Worm (Caenorhabditis elegans): ENCODE results near the gene Y76A2B.4.
"Not testable (repeated sequence)": the region's sequence is repeated elsewhere in the genome, so short reads cannot be mapped to it uniquely, and the experiment has no call there.

The Y76A2B.4 gene

DNA sequence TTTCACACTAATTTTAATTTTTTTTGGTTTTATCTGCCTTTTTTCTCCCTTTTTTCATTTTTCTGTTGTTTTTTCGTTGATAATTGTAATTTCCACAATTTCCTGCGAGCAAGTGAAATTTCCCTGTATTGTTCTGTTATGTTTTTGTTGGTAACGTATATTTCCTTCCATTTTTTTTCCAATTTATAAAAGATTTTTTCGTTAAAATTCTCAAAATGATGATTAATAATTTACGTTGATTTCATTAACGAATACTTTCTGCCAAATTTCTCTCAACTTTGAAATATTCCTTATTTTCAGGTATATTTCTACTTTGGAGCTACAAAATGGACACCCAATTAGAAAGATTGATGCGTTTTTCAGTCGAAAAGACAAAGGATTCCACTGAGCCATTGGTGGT lies 44.1 kb downstream of the Y76A2B.4 start, which contains the start of gene T28A8.8:
Gene T28A8.8, plus strand, starts transcription at position 301 of the 400 bp plus-strand sequence.
- no peak for TF ChIP-seq lim-7 (GFP tag; IDR thresholded peaks at IDR 0.05)
- no peak for TF ChIP-seq rbr-2 (tag; optimal IDR thresholded peaks at IDR 0.05)
- no peak for TF ChIP-seq Y5F2A.4 (GFP tag; optimal IDR thresholded peaks at IDR 0.05)
- no peak for TF ChIP-seq zfp-2 (tag; optimal IDR thresholded peaks at IDR 0.05)
- TF ChIP-seq dve-1 (tag; optimal IDR thresholded peaks at IDR 0.05; ENCODE audit: insufficient read depth) = no peak
- no peak for TF ChIP-seq skn-1 (tag; optimal IDR thresholded peaks at IDR 0.05)
- TF ChIP-seq Y105C5A.15 (GFP tag; IDR thresholded peaks at IDR 0.05) = no peak
- no peak for TF ChIP-seq daf-8 (GFP tag; IDR thresholded peaks at IDR 0.05)
- TF ChIP-seq nhr-111 (GFP tag; optimal IDR thresholded peaks at IDR 0.05) = no peak
- no peak for TF ChIP-seq zag-1 (tag; optimal IDR thresholded peaks at IDR 0.05)
- TF ChIP-seq dpl-1 (GFP tag; optimal IDR thresholded peaks at IDR 0.05) = no peak

DNA sequence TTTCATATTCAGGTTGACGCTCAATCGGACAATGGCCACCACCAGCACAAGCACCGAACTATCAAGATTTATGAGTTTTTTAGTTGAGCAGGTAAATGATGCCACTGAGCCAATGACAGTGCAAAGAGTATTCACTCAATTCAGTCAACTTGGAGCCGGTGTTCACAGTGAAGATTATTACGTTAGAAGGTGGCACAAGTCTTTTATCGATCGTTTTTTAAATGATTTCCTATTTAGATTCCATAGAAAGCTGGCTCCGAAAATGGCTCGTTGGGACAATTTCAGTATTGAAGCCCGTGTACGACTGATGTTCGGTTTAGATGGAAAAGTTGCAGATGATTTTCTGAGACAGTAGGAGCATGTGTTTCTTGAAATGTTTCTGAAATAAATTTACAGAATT lies 45.0 kb downstream of the Y76A2B.4 start, which contains the start of gene T28A8.5:
Gene T28A8.5, plus strand, starts transcription at position 32 of the 400 bp plus-strand sequence.
- TF ChIP-seq aha-1 (tag) (peak; percentile 88), unc-62 (GFP tag; optimal IDR thresholded peaks at IDR 0.05 in 1 of 2) (peak in 1 of 2 experiments; percentile 60), unc-62 (tag; optimal IDR thresholded peaks at IDR 0.05) (no peak), nhr-41 (GFP tag; IDR thresholded peaks at IDR 0.05) (no peak)

DNA sequence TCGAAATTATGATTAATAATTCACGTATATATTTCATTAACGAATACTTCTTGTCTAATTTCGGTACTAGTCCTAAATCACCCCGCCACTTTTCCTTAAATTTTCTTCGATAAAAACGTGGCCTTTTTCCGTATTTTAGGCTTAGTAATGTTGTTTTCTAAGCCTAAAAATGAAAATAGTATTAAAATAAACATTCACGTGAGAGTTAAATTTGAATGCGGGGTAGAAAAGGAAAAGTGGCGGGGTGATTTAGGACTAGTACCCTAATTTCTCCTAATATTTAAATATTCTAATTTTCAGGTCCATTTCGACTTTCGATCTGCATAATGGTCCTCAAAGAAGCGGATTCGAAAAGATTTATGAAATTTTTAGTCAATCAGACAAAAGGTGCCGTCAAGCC lies 47.7 kb downstream of the Y76A2B.4 start, which contains the start of gene T28A8.6:
Gene T28A8.6, plus strand, starts transcription at position 301 of the 400 bp plus-strand sequence.
- TF ChIP-seq ama-1 (optimal IDR thresholded peaks at IDR 0.05); madf-5 (GFP tag; IDR thresholded peaks at IDR 0.05); zip-2 (tag; optimal IDR thresholded peaks at IDR 0.05): not testable (repeated sequence)

DNA sequence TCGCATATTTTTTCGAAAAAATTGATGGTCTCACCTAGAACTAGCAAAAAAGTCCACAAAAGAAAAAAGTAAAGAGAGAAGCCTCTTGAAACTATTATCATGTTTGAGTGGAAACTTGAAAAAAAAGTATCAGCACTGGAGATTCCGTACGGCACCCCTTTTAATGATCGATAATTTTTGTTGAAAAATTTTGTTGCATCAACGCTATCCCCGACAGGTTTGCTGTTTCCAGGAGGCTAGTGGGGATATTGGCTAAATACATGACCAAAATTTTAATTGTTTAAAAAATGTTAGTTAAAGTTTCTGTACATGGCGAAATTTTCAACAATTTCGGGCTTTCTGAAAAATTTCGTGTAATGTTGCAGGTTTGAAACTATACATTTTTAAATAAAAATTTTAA lies 51.0 kb downstream of the Y76A2B.4 start, which contains the start of gene T28A8.2:
Gene T28A8.2, minus strand, starts transcription at position 101 of the 400 bp plus-strand sequence.
- TF ChIP-seq lsy-2 (tag; optimal IDR thresholded peaks at IDR 0.05) (no peak), Y48G9A.11 (GFP tag; IDR thresholded peaks at IDR 0.05) (no peak), nhr-76 (tag; optimal IDR thresholded peaks at IDR 0.05) (no peak), nhr-42 (GFP tag; IDR thresholded peaks at IDR 0.05) (no peak), daf-19 (GFP tag; conservative IDR thresholded peaks at IDR 0.05) (no peak), F10B5.3 (tag; optimal IDR thresholded peaks at IDR 0.05) (no peak), lim-7 (GFP tag; IDR thresholded peaks at IDR 0.05) (no peak), dpl-1 (GFP tag; optimal IDR thresholded peaks at IDR 0.05) (no peak), daf-16 (GFP tag; optimal IDR thresholded peaks at IDR 0.05) (no peak), daf-16 (tag; optimal IDR thresholded peaks at IDR 0.05) (no peak), madf-5 (GFP tag; IDR thresholded peaks at IDR 0.05) (no peak), nhr-25 (tag; optimal IDR thresholded peaks at IDR 0.05; ENCODE audit: borderline replicate concordance, insufficient read depth) (no peak), attf-4 (tag; optimal IDR thresholded peaks at IDR 0.05) (no peak), ceh-44 (GFP tag; IDR thresholded peaks at IDR 0.05) (no peak)

All from whole organism, L4 larva.